Worm (Caenorhabditis elegans) whole organism, late embryonic: ENCODE results near the gene rab-3.

Experiments
- K02D7.2 ChIP-seq: sonication (generic microtip); optimal IDR thresholded peaks from 2 replicates; lab custom pipeline; 2017; ENCODE audit warnings: mild to moderate bottlenecking, missing genetic modification characterization, missing compliant biosample characterization
- K09A11.1 ChIP-seq: sonication (generic microtip); optimal IDR thresholded peaks from 2 replicates; lab custom pipeline; 2017; ENCODE audit warnings: antibody characterized with exemption, mild to moderate bottlenecking, missing genetic modification characterization, missing compliant biosample characterization; ENCODE audit not compliant: insufficient read depth
- T23F11.4 ChIP-seq: fragments of 200-800 bp; sonication (Bioruptor generic); optimal IDR thresholded peaks from 2 replicates; lab custom pipeline; 2018; ENCODE audit warnings: mild to moderate bottlenecking, missing genetic modification characterization, missing compliant biosample characterization
- Y22D7AL.16 ChIP-seq: sonication (generic microtip); optimal IDR thresholded peaks from 2 replicates; lab custom pipeline; 2016; ENCODE audit warnings: missing genetic modification characterization, missing compliant biosample characterization
- ama-1 ChIP-seq: fragments of 150-350 bp; optimal IDR thresholded peaks from 2 replicates; lab custom pipeline; 2014
- ceh-14 ChIP-seq: sonication (generic microtip); optimal IDR thresholded peaks from 2 replicates; lab custom pipeline; 2016; ENCODE audit warnings: missing genotype, missing genetic modification characterization, missing compliant biosample characterization
- ceh-18 ChIP-seq: sonication (generic microtip); optimal IDR thresholded peaks from 2 replicates; lab custom pipeline; 2016; ENCODE audit warnings: missing genetic modification characterization, missing compliant biosample characterization
- ceh-19 ChIP-seq: fragments of 200-800 bp; sonication (Bioruptor generic); optimal IDR thresholded peaks from 2 replicates; lab custom pipeline; 2018; ENCODE audit warnings: mild to moderate bottlenecking, missing genetic modification characterization, missing compliant biosample characterization
- ceh-2 ChIP-seq: sonication (generic microtip); optimal IDR thresholded peaks from 2 replicates; lab custom pipeline; 2016; ENCODE audit warnings: missing genotype, missing genetic modification characterization, missing compliant biosample characterization
- ceh-31 ChIP-seq: sonication (generic microtip); optimal IDR thresholded peaks from 2 replicates; lab custom pipeline; 2016; ENCODE audit warnings: missing genetic modification characterization, missing compliant biosample characterization
- ceh-9 ChIP-seq: sonication (generic microtip); optimal IDR thresholded peaks from 2 replicates; lab custom pipeline; 2016; ENCODE audit warnings: mild to moderate bottlenecking, missing genetic modification characterization, inconsistent platforms, missing compliant biosample characterization
- elt-2 ChIP-seq: sonication (generic microtip); optimal IDR thresholded peaks from 2 replicates; lab custom pipeline; 2016; ENCODE audit warnings: missing genetic modification reagents, missing genetic modification characterization, missing compliant biosample characterization
- eyg-1 ChIP-seq: sonication (generic microtip); optimal IDR thresholded peaks from 2 replicates; lab custom pipeline; 2016; ENCODE audit warnings: missing genotype, missing genetic modification characterization, missing compliant biosample characterization
- fax-1 ChIP-seq: sonication (generic microtip); optimal IDR thresholded peaks from 2 replicates; lab custom pipeline; 2016; ENCODE audit warnings: missing genotype, missing genetic modification characterization, missing compliant biosample characterization
- gmeb-2 ChIP-seq: sonication (generic microtip); optimal IDR thresholded peaks from 2 replicates; lab custom pipeline; 2016; ENCODE audit warnings: missing genetic modification characterization, inconsistent platforms, missing compliant biosample characterization
- hlh-13 ChIP-seq: fragments of 200-800 bp; sonication (Bioruptor generic); optimal IDR thresholded peaks from 2 replicates; lab custom pipeline; 2018; ENCODE audit warnings: mild to moderate bottlenecking, missing genetic modification characterization, missing compliant biosample characterization
- hlh-30 ChIP-seq: sonication (generic microtip); optimal IDR thresholded peaks from 2 replicates; lab custom pipeline; 2017; ENCODE audit warnings: antibody characterized with exemption, missing genetic modification characterization, missing compliant biosample characterization; ENCODE audit not compliant: insufficient read depth
- hlh-6 ChIP-seq: sonication (generic microtip); optimal IDR thresholded peaks from 2 replicates; lab custom pipeline; 2016; ENCODE audit warnings: missing genotype, missing genetic modification characterization, missing compliant biosample characterization
- hlh-8 ChIP-seq: sonication (generic microtip); optimal IDR thresholded peaks from 2 replicates; lab custom pipeline; 2016; ENCODE audit warnings: missing genotype, missing genetic modification characterization, missing compliant biosample characterization
- lin-11 ChIP-seq: fragments of 200-800 bp; sonication (Bioruptor generic); optimal IDR thresholded peaks from 2 replicates; lab custom pipeline; 2018; ENCODE audit warnings: mild to moderate bottlenecking, missing genetic modification characterization, missing compliant biosample characterization
- mec-3 ChIP-seq: sonication (generic microtip); optimal IDR thresholded peaks from 2 replicates; lab custom pipeline; 2016; ENCODE audit warnings: borderline replicate concordance, missing genetic modification characterization, missing compliant biosample characterization
- nfya-1 ChIP-seq: sonication (generic microtip); optimal IDR thresholded peaks from 2 replicates; lab custom pipeline; 2017; ENCODE audit warnings: missing genetic modification characterization, mild to moderate bottlenecking, missing compliant biosample characterization, antibody characterized with exemption, moderate library complexity
- npax-4 ChIP-seq: sonication (generic microtip); optimal IDR thresholded peaks from 2 replicates; lab custom pipeline; 2016; ENCODE audit warnings: missing genetic modification characterization, missing compliant biosample characterization
- pax-1 ChIP-seq: fragments of 150-350 bp; optimal IDR thresholded peaks from 2 replicates; lab custom pipeline; 2014; ENCODE audit warnings: missing biosample characterization, missing genetic modification characterization
- pha-4 ChIP-seq: fragments of 150-350 bp; optimal IDR thresholded peaks from 2 replicates; lab custom pipeline; 2018; ENCODE audit warnings: missing biosample characterization, missing genetic modification reagents, missing genetic modification characterization
- pros-1 ChIP-seq: fragments of 150-350 bp; optimal IDR thresholded peaks from 2 replicates; lab custom pipeline; 2014; ENCODE audit warnings: missing biosample characterization, missing genetic modification reagents, missing genetic modification characterization
- ref-2 ChIP-seq: sonication (generic microtip); optimal IDR thresholded peaks from 2 replicates; lab custom pipeline; 2016; ENCODE audit warnings: missing genetic modification characterization, missing compliant biosample characterization
- sox-2 ChIP-seq: fragments of 200-800 bp; sonication (Bioruptor generic); IDR thresholded peaks from 2 replicates; pipeline ENCODE4 v1.3.6; 2022; ENCODE audit warnings: missing genetic modification reagents, missing genetic modification characterization, missing compliant biosample characterization
- sox-4 ChIP-seq: sonication (generic microtip); optimal IDR thresholded peaks from 2 replicates; lab custom pipeline; 2017; ENCODE audit warnings: mild to moderate bottlenecking, missing genetic modification characterization, inconsistent platforms, missing compliant biosample characterization
- syd-9 ChIP-seq: sonication (generic microtip); optimal IDR thresholded peaks from 2 replicates; lab custom pipeline; 2016; ENCODE audit warnings: mild to moderate bottlenecking, missing genetic modification characterization, moderate library complexity, missing compliant biosample characterization
- tbx-2 ChIP-seq: sonication (generic microtip); optimal IDR thresholded peaks from 2 replicates; lab custom pipeline; 2016; ENCODE audit warnings: missing genetic modification characterization, missing compliant biosample characterization
- ttx-3 ChIP-seq: sonication (generic microtip); optimal IDR thresholded peaks from 2 replicates; lab custom pipeline; 2016; ENCODE audit warnings: missing genetic modification reagents, missing genetic modification characterization, missing compliant biosample characterization
- unc-3 ChIP-seq, 2 experiments: fragments of 200-800 bp in 1 of 2; sonication (Bioruptor generic) in 1 of 2; sonication (generic microtip) in 1 of 2; conservative IDR thresholded peaks in 1 of 2; optimal IDR thresholded peaks in 1 of 2; 2 replicates each; pipeline versions ENCODE4 v1.3.6 to Lab custom; 2016 to 2022; ENCODE audit warnings: missing compliant biosample characterization in 2 of 2, missing genetic modification characterization in 2 of 2, missing genetic modification reagents in 1 of 2
- ztf-16 ChIP-seq: sonication (generic microtip); optimal IDR thresholded peaks from 2 replicates; lab custom pipeline; 2017; ENCODE audit warnings: missing genetic modification characterization, missing compliant biosample characterization

Gene rab-3

ce11 chrII:5693893-5694292, 33.8 kb downstream of the rab-3 start, which contains the start of gene C25H3.3:
C25H3.3 (plus strand) TSS chrII:5694193.
- no peak for TF ChIP-seq syd-9 (tag; lab: Kevin White, UChicago)
- TF ChIP-seq unc-3 (GFP tag; conservative IDR thresholded peaks at IDR 0.05; lab: Robert Waterston, UW) = no peak
- no peak for TF ChIP-seq unc-3 (tag; optimal IDR thresholded peaks at IDR 0.05; lab: Kevin White, UChicago)
- no peak for TF ChIP-seq ceh-19 (GFP tag; lab: Kevin White, UChicago)
- TF ChIP-seq T23F11.4 (GFP tag; lab: Kevin White, UChicago) = no peak
- TF ChIP-seq gmeb-2 (tag; lab: Kevin White, UChicago) = no peak

- TF ChIP-seq ref-2 (no peak), pha-4 (tag; lab: Kevin White, UChicago) (no peak), K09A11.1 (tag; lab: Kevin White, UChicago) (no peak), npax-4 (tag; lab: Kevin White, UChicago) (no peak), pros-1 (tag; lab: Kevin White, UChicago) (no peak), ceh-9 (no peak), elt-2 (peak; percentile 83), ceh-14 (tag; lab: Kevin White, UChicago) (peak; percentile 28), ceh-31 (tag; lab: Kevin White, UChicago) (peak; percentile 33), pax-1 (tag; lab: Kevin White, UChicago) (no peak), tbx-2 (peak; percentile 26), ttx-3 (peak; percentile 8), sox-4 (tag; lab: Kevin White, UChicago) (no peak), eyg-1 (tag; lab: Kevin White, UChicago) (no peak), Y22D7AL.16 (tag; lab: Kevin White, UChicago) (no peak), fax-1 (no peak), nfya-1 (peak; percentile 13)
Measured at ce11 chrII:5691216-5691771, 36.4 kb downstream of the rab-3 start, which contains the start of the genes ndub-5 and eif-2D. ndub-5 (minus strand) TSS chrII:5691353. eif-2D (plus strand) TSS chrII:5691721.

- TF ChIP-seq ceh-2 (tag; lab: Kevin White, UChicago) (peak; percentile 35), T23F11.4 (GFP tag; lab: Kevin White, UChicago) (no peak), hlh-30 (tag; lab: Kevin White, UChicago) (peak; percentile 55), ztf-16 (tag; lab: Kevin White, UChicago) (no peak), ceh-18 (tag; lab: Kevin White, UChicago) (no peak), hlh-6 (no peak), hlh-8 (no peak), ama-1 (lab: Kevin White, UChicago) (peak; percentile 5)
- TF ChIP-seq, all 69 proteins: peak for 3
Measured at ce11 chrII:5688959-5689358, 38.7 kb downstream of the rab-3 start, which contains the start of gene C25H3.11. C25H3.11 (minus strand) TSS chrII:5689040.

ce11 chrII:5680703-5681102, 47.0 kb downstream of the rab-3 start, which contains the start of gene flp-27:
flp-27 (plus strand) TSS chrII:5681003.
- TF ChIP-seq sox-2 (GFP tag; lab: Robert Waterston, UW) (no peak), hlh-6 (no peak), sox-4 (tag; lab: Kevin White, UChicago) (no peak), hlh-13 (no peak), pros-1 (tag; lab: Kevin White, UChicago) (no peak), ceh-9 (no peak), T23F11.4 (GFP tag; lab: Kevin White, UChicago) (no peak), elt-2 (no peak), K02D7.2 (tag; lab: Kevin White, UChicago) (no peak), K09A11.1 (tag; lab: Kevin White, UChicago) (no peak), mec-3 (no peak), lin-11 (tag; lab: Kevin White, UChicago) (no peak)
